Worm (Caenorhabditis elegans) whole organism, L2 larva: ENCODE measurements around the gene F26G1.2.

ENCODE experiments used
- C34F6.9 ChIP-seq: fragments of 150-350 bp; optimal IDR thresholded peaks from 2 replicates; lab custom pipeline; 2014; ENCODE audit warnings: missing biosample characterization, missing genetic modification characterization
- F13H6.1 ChIP-seq: sonication (generic microtip); optimal IDR thresholded peaks from 2 replicates; lab custom pipeline; 2016; ENCODE audit warnings: missing genetic modification characterization, missing compliant biosample characterization
- R02D3.7 ChIP-seq: fragments of 150-350 bp; optimal IDR thresholded peaks from 2 replicates; lab custom pipeline; 2014; ENCODE audit warnings: missing biosample characterization, missing genetic modification characterization
- Y55F3AM.14 ChIP-seq: fragments of 200-800 bp; sonication (Bioruptor generic); optimal IDR thresholded peaks from 2 replicates; lab custom pipeline; 2018; ENCODE audit warnings: mild to moderate bottlenecking, missing genetic modification characterization, missing compliant biosample characterization
- ZK546.5 ChIP-seq: sonication (generic microtip); optimal IDR thresholded peaks from 2 replicates; lab custom pipeline; 2017; ENCODE audit warnings: missing biosample characterization, missing genetic modification characterization
- alr-1 ChIP-seq: fragments of 150-350 bp; optimal IDR thresholded peaks from 2 replicates; lab custom pipeline; 2014; ENCODE audit warnings: missing biosample characterization, missing genetic modification characterization
- aly-2 ChIP-seq: fragments of 150-350 bp; optimal IDR thresholded peaks from 2 replicates; lab custom pipeline; 2014; ENCODE audit warnings: missing biosample characterization, missing genetic modification characterization
- ama-1 ChIP-seq: fragments of 150-350 bp; optimal IDR thresholded peaks from 2 replicates; lab custom pipeline; 2018; ENCODE audit warnings: inconsistent platforms
- blmp-1 ChIP-seq: sonication (generic microtip); optimal IDR thresholded peaks from 2 replicates; lab custom pipeline; 2017; ENCODE audit warnings: missing genetic modification characterization, mild to moderate bottlenecking, missing compliant biosample characterization, antibody characterized with exemption, moderate library complexity; ENCODE audit not compliant: insufficient read depth
- ceh-16 ChIP-seq: fragments of 150-350 bp; optimal IDR thresholded peaks from 2 replicates; lab custom pipeline; 2014; ENCODE audit warnings: missing biosample characterization, missing genetic modification characterization
- ceh-82 ChIP-seq: fragments of 150-350 bp; optimal IDR thresholded peaks from 2 replicates; lab custom pipeline; 2014; ENCODE audit warnings: missing biosample characterization, missing genetic modification characterization
- crh-2 ChIP-seq: sonication (generic microtip); optimal IDR thresholded peaks from 2 replicates; lab custom pipeline; 2017; ENCODE audit warnings: missing biosample characterization, missing genetic modification characterization
- dmd-4 ChIP-seq: sonication (generic microtip); optimal IDR thresholded peaks from 2 replicates; lab custom pipeline; 2017; ENCODE audit warnings: missing biosample characterization, missing genetic modification characterization
- egl-27 ChIP-seq: sonication (generic microtip); optimal IDR thresholded peaks from 3 replicates; lab custom pipeline; 2017; ENCODE audit warnings: missing biosample characterization, missing genetic modification reagents, missing genetic modification characterization
- elt-1 ChIP-seq: fragments of 150-350 bp; optimal IDR thresholded peaks from 2 replicates; lab custom pipeline; 2014; ENCODE audit warnings: missing biosample characterization, missing genetic modification characterization
- elt-3 ChIP-seq: sonication (generic microtip); optimal IDR thresholded peaks from 2 replicates; lab custom pipeline; 2017; ENCODE audit warnings: missing biosample characterization, missing genetic modification characterization
- fos-1 ChIP-seq: fragments of 150-350 bp; optimal IDR thresholded peaks from 2 replicates; lab custom pipeline; 2014; ENCODE audit warnings: missing biosample characterization, missing genetic modification characterization
- gmeb-1 ChIP-seq: fragments of 150-350 bp; optimal IDR thresholded peaks from 2 replicates; lab custom pipeline; 2014; ENCODE audit warnings: missing biosample characterization, missing genetic modification characterization
- lin-11 ChIP-seq: fragments of 150-350 bp; sonication (generic microtip); optimal IDR thresholded peaks from 2 replicates; lab custom pipeline; 2014; ENCODE audit warnings: missing biosample characterization, missing genetic modification characterization, inconsistent platforms, mixed read lengths
- lin-13 ChIP-seq: fragments of 150-350 bp; optimal IDR thresholded peaks from 2 replicates; lab custom pipeline; 2014; ENCODE audit warnings: missing biosample characterization, missing genetic modification reagents, missing genetic modification characterization
- lin-39 ChIP-seq: fragments of 150-350 bp; optimal IDR thresholded peaks from 2 replicates; lab custom pipeline; 2014; ENCODE audit warnings: missing biosample characterization, missing genetic modification reagents, missing genetic modification characterization
- lsy-2 ChIP-seq, 2 experiments: fragments of 150-350 bp in 1 of 2; sonication (generic microtip) in 1 of 2; optimal IDR thresholded peaks; 2 replicates each; lab custom pipeline; 2014 to 2017; ENCODE audit warnings: missing biosample characterization in 2 of 2, missing genetic modification characterization in 2 of 2
- mab-5 ChIP-seq: fragments of 150-350 bp; optimal IDR thresholded peaks from 2 replicates; lab custom pipeline; 2014; ENCODE audit warnings: missing biosample characterization, missing genetic modification characterization
- mbf-1 ChIP-seq: sonication (generic microtip); optimal IDR thresholded peaks from 2 replicates; lab custom pipeline; 2017; ENCODE audit warnings: missing biosample characterization, missing genetic modification characterization
- mdl-1 ChIP-seq, 2 experiments: fragments of 150-350 bp in 1 of 2; sonication (generic microtip) in 1 of 2; optimal IDR thresholded peaks; 2 replicates each; lab custom pipeline; 2017; ENCODE audit warnings: missing biosample characterization in 2 of 2, missing genetic modification characterization in 2 of 2
- nhr-10 ChIP-seq: sonication (generic microtip); optimal IDR thresholded peaks from 2 replicates; lab custom pipeline; 2017; ENCODE audit warnings: missing biosample characterization, missing genetic modification characterization
- nhr-11 ChIP-seq: fragments of 150-350 bp; optimal IDR thresholded peaks from 2 replicates; lab custom pipeline; 2014; ENCODE audit warnings: missing biosample characterization, missing genetic modification characterization
- nhr-12 ChIP-seq: fragments of 150-350 bp; optimal IDR thresholded peaks from 2 replicates; lab custom pipeline; 2014; ENCODE audit warnings: missing biosample characterization, missing genetic modification characterization
- nhr-129 ChIP-seq: fragments of 150-350 bp; optimal IDR thresholded peaks from 2 replicates; lab custom pipeline; 2014; ENCODE audit warnings: missing biosample characterization, missing genetic modification characterization
- nhr-21 ChIP-seq: fragments of 150-350 bp; optimal IDR thresholded peaks from 2 replicates; lab custom pipeline; 2014; ENCODE audit warnings: missing biosample characterization, missing genetic modification characterization
- nhr-23 ChIP-seq: fragments of 150-350 bp; optimal IDR thresholded peaks from 2 replicates; lab custom pipeline; 2014; ENCODE audit warnings: missing biosample characterization, missing genetic modification reagents, missing genetic modification characterization
- nhr-237 ChIP-seq: fragments of 150-350 bp; optimal IDR thresholded peaks from 2 replicates; lab custom pipeline; 2014; ENCODE audit warnings: missing biosample characterization, missing genetic modification characterization
- nhr-25 ChIP-seq: fragments of 150-350 bp; sonication (generic microtip); optimal IDR thresholded peaks from 3 replicates; lab custom pipeline; 2014; ENCODE audit warnings: missing biosample characterization, missing genetic modification characterization
- nhr-6 ChIP-seq: fragments of 150-350 bp; optimal IDR thresholded peaks from 2 replicates; lab custom pipeline; 2014; ENCODE audit warnings: missing biosample characterization, missing genetic modification characterization
- nhr-77 ChIP-seq: fragments of 150-350 bp; optimal IDR thresholded peaks from 2 replicates; lab custom pipeline; 2014; ENCODE audit warnings: missing biosample characterization, missing genetic modification characterization
- peb-1 ChIP-seq: fragments of 150-350 bp; optimal IDR thresholded peaks from 2 replicates; lab custom pipeline; 2014; ENCODE audit warnings: missing biosample characterization, missing genetic modification characterization
- sem-4 ChIP-seq: fragments of 150-350 bp; optimal IDR thresholded peaks from 2 replicates; lab custom pipeline; 2014; ENCODE audit warnings: missing biosample characterization, missing genetic modification reagents, missing genetic modification characterization
- skn-1 ChIP-seq: sonication (generic microtip); optimal IDR thresholded peaks from 2 replicates; lab custom pipeline; 2017; ENCODE audit warnings: missing biosample characterization, missing genetic modification characterization
- sma-3 ChIP-seq: sonication (generic microtip); optimal IDR thresholded peaks from 2 replicates; lab custom pipeline; 2016; ENCODE audit warnings: missing genetic modification reagents, missing genetic modification characterization, missing compliant biosample characterization
- sma-9 ChIP-seq, 2 experiments: fragments of 150-350 bp in 1 of 2; sonication (generic microtip) in 1 of 2; optimal IDR thresholded peaks; 2 replicates each; lab custom pipeline; 2014 to 2016; ENCODE audit warnings: missing genetic modification characterization in 2 of 2, mild to moderate bottlenecking in 1 of 2, missing biosample characterization in 1 of 2, missing compliant biosample characterization in 1 of 2, missing genetic modification reagents in 1 of 2, moderate library complexity in 1 of 2
- snpc-4 ChIP-seq: fragments of 150-350 bp; optimal IDR thresholded peaks from 2 replicates; lab custom pipeline; 2014; ENCODE audit warnings: missing biosample characterization, missing genetic modification characterization
- unc-39 ChIP-seq: fragments of 150-350 bp; optimal IDR thresholded peaks from 2 replicates; lab custom pipeline; 2014; ENCODE audit warnings: missing biosample characterization, missing genetic modification characterization
- unc-55 ChIP-seq: fragments of 150-350 bp; sonication (generic microtip); optimal IDR thresholded peaks from 3 replicates; lab custom pipeline; 2014; ENCODE audit warnings: missing biosample characterization, missing genetic modification reagents, missing genetic modification characterization
- unc-62 ChIP-seq: fragments of 150-350 bp; optimal IDR thresholded peaks from 2 replicates; lab custom pipeline; 2014; ENCODE audit warnings: missing biosample characterization, missing genetic modification reagents, missing genetic modification characterization
- zag-1 ChIP-seq: fragments of 150-350 bp; optimal IDR thresholded peaks from 2 replicates; lab custom pipeline; 2014; ENCODE audit warnings: missing biosample characterization, missing genetic modification characterization
- ztf-1 ChIP-seq: fragments of 200-800 bp; sonication (Bioruptor generic); conservative IDR thresholded peaks from 2 replicates; pipeline ENCODE4 v1.3.6; 2022; ENCODE audit warnings: missing genetic modification characterization, missing compliant biosample characterization
- ztf-11 ChIP-seq: sonication (generic microtip); optimal IDR thresholded peaks from 2 replicates; lab custom pipeline; 2017; ENCODE audit warnings: missing biosample characterization, missing genetic modification characterization
- ztf-4 ChIP-seq: fragments of 150-350 bp; optimal IDR thresholded peaks from 2 replicates; lab custom pipeline; 2014; ENCODE audit warnings: missing biosample characterization, missing genetic modification characterization

F26G1.2 gene

ce11 chrII:4727769-4728168 is 35.1 kb upstream of the F26G1.2 start, which contains the start of gene ttr-41:
Gene ttr-41 (minus strand): TSS chrII:4727869.
- TF ChIP-seq snpc-4 (tag; lab: Kevin White, UChicago) (no peak), sem-4 (tag; lab: Kevin White, UChicago) (no peak), aly-2 (tag; lab: Kevin White, UChicago) (no peak), sma-3 (GFP tag; lab: Kevin White, UChicago) (no peak), C34F6.9 (tag; lab: Kevin White, UChicago) (no peak), nhr-6 (tag; lab: Kevin White, UChicago) (no peak), unc-55 (GFP tag; lab: Kevin White, UChicago) (no peak), ztf-1 (GFP tag; lab: Robert Waterston, UW) (no peak), nhr-129 (tag; lab: Kevin White, UChicago) (no peak), dmd-4 (tag; lab: Kevin White, UChicago) (no peak), nhr-10 (tag; lab: Kevin White, UChicago) (no peak)

ce11 chrII:4728687-4729086 is 34.2 kb upstream of the F26G1.2 start:
- TF ChIP-seq ZK546.5 (tag; lab: Kevin White, UChicago) (no peak), dmd-4 (tag; lab: Kevin White, UChicago) (no peak), nhr-10 (tag; lab: Kevin White, UChicago) (no peak), unc-62 (GFP tag; lab: Kevin White, UChicago) (no peak), R02D3.7 (tag; lab: Kevin White, UChicago) (no peak), nhr-6 (tag; lab: Kevin White, UChicago) (no peak), blmp-1 (tag; lab: Kevin White, UChicago) (no peak), mbf-1 (tag; lab: Kevin White, UChicago) (no peak), gmeb-1 (no peak), ztf-1 (GFP tag; lab: Robert Waterston, UW) (no peak), nhr-129 (tag; lab: Kevin White, UChicago) (peak; percentile 72), unc-39 (tag; lab: Kevin White, UChicago) (no peak), mab-5 (tag; lab: Kevin White, UChicago) (no peak), elt-3 (tag; lab: Kevin White, UChicago) (no peak), alr-1 (tag; lab: Kevin White, UChicago) (no peak), crh-2 (tag; lab: Kevin White, UChicago) (peak; percentile 76), ceh-82 (tag; lab: Kevin White, UChicago) (no peak), nhr-237 (tag; lab: Kevin White, UChicago) (no peak), peb-1 (tag; lab: Kevin White, UChicago) (no peak), nhr-12 (tag; lab: Kevin White, UChicago) (no peak), egl-27 (no peak), ztf-4 (no peak), Y55F3AM.14 (GFP tag; lab: Kevin White, UChicago) (no peak), ztf-11 (tag; lab: Kevin White, UChicago) (no peak), ceh-16 (no peak), ama-1 (lab: Kevin White, UChicago) (no peak), elt-1 (tag; lab: Kevin White, UChicago) (no peak), sma-3 (GFP tag; lab: Kevin White, UChicago) (peak; percentile 3), lin-39 (tag; lab: Kevin White, UChicago) (no peak), C34F6.9 (tag; lab: Kevin White, UChicago) (peak; percentile 46), snpc-4 (tag; lab: Kevin White, UChicago) (no peak), mdl-1 (tag; optimal IDR thresholded peaks at IDR 0.05; lab: Kevin White, UChicago) (no peak), lin-11 (no peak), nhr-21 (no peak), nhr-25 (no peak), nhr-11 (tag; lab: Kevin White, UChicago) (no peak), lsy-2 (tag; optimal IDR thresholded peaks at IDR 0.05; lab: Kevin White, UChicago) (peak in 1 of 2 experiments; percentile 61), sem-4 (tag; lab: Kevin White, UChicago) (no peak), nhr-23 (tag; lab: Kevin White, UChicago) (no peak), skn-1 (tag; lab: Kevin White, UChicago) (no peak), unc-55 (GFP tag; lab: Kevin White, UChicago) (no peak), nhr-77 (tag; lab: Kevin White, UChicago) (no peak), sma-9 (GFP tag; optimal IDR thresholded peaks at IDR 0.05; lab: Kevin White, UChicago) (peak; percentile 65), sma-9 (tag; optimal IDR thresholded peaks at IDR 0.05; lab: Kevin White, UChicago) (no peak), zag-1 (tag; lab: Kevin White, UChicago) (no peak), F13H6.1 (tag; lab: Kevin White, UChicago) (peak; percentile 65), lin-13 (GFP tag; lab: Kevin White, UChicago) (no peak), fos-1 (tag; lab: Kevin White, UChicago) (peak; percentile 95)
